Fruit fly (Drosophila melanogaster) whole organism, embryonic: Measurements from ENCODE around the gene Wdr33.

Source experiments
- Ada2b ChIP-seq: fragments of 200-800 bp; sonication (Bioruptor generic); IDR thresholded peaks from 2 replicates; pipeline ENCODE4 v1.3.6; 2022; ENCODE audit warnings: missing biosample characterization, missing genetic modification characterization
- Aef1 ChIP-seq: fragments of 200-800 bp; sonication (Bioruptor generic); IDR thresholded peaks from 3 replicates; pipeline ENCODE4 v1.3.6; 2022; ENCODE audit warnings: missing biosample characterization, missing genetic modification characterization
- BtbVII ChIP-seq: fragments of 200-800 bp; sonication (Bioruptor generic); optimal IDR thresholded peaks from 3 replicates; lab custom pipeline; 2017; ENCODE audit warnings: missing biosample characterization, mild to moderate bottlenecking, missing genetic modification characterization
- CG10321 ChIP-seq: fragments of 200-800 bp; sonication (Bioruptor generic); IDR thresholded peaks from 2 replicates; pipeline ENCODE4 v1.3.6; 2022; ENCODE audit warnings: missing biosample characterization, missing genetic modification characterization
- CG10979 ChIP-seq: fragments of 200-800 bp; sonication (Bioruptor generic); optimal IDR thresholded peaks from 2 replicates; lab custom pipeline; 2018; ENCODE audit warnings: missing biosample characterization, mild to moderate bottlenecking, missing genetic modification characterization, moderate library complexity
- CG11504 ChIP-seq: fragments of 200-800 bp; sonication (Bioruptor generic); optimal IDR thresholded peaks from 3 replicates; lab custom pipeline; 2019; ENCODE audit warnings: missing biosample characterization, mild to moderate bottlenecking, missing genetic modification characterization, moderate library complexity
- CG12659 ChIP-seq: fragments of 200-800 bp; sonication (Bioruptor generic); optimal IDR thresholded peaks from 3 replicates; lab custom pipeline; 2017; ENCODE audit warnings: mild to moderate bottlenecking, missing biosample characterization, missing genetic modification reagents, missing genetic modification characterization
- CG12744 ChIP-seq: fragments of 200-800 bp; sonication (Bioruptor generic); optimal IDR thresholded peaks from 2 replicates; lab custom pipeline; 2016; ENCODE audit warnings: missing biosample characterization, missing genetic modification characterization
- CG13296 ChIP-seq: fragments of 200-800 bp; sonication (Bioruptor generic); optimal IDR thresholded peaks from 3 replicates; lab custom pipeline; 2018; ENCODE audit warnings: missing biosample characterization, mild to moderate bottlenecking, missing genetic modification characterization
- CG13424 ChIP-seq: fragments of 200-800 bp; sonication (Bioruptor generic); optimal IDR thresholded peaks from 2 replicates; lab custom pipeline; 2019; ENCODE audit warnings: missing biosample characterization, mild to moderate bottlenecking, missing genetic modification characterization, moderate library complexity
- CG14965 ChIP-seq: fragments of 200-800 bp; sonication (Bioruptor generic); optimal IDR thresholded peaks from 2 replicates; lab custom pipeline; 2016; ENCODE audit warnings: missing biosample characterization, missing genetic modification characterization, borderline replicate concordance
- CG17385 ChIP-seq: fragments of 200-800 bp; sonication (Bioruptor generic); optimal IDR thresholded peaks from 3 replicates; lab custom pipeline; 2018; ENCODE audit warnings: missing biosample characterization, mild to moderate bottlenecking, missing genetic modification characterization
- CG18011 ChIP-seq: fragments of 200-800 bp; sonication (Bioruptor generic); optimal IDR thresholded peaks from 2 replicates; lab custom pipeline; 2017; ENCODE audit warnings: missing biosample characterization, missing genetic modification characterization, mild to moderate bottlenecking, moderate library complexity, missing genotype
- CG1832 ChIP-seq: fragments of 200-800 bp; sonication (Bioruptor generic); optimal IDR thresholded peaks from 2 replicates; lab custom pipeline; 2017; ENCODE audit warnings: missing biosample characterization, mild to moderate bottlenecking, missing genetic modification characterization, inconsistent platforms
- CG18764 ChIP-seq: fragments of 200-800 bp; sonication (Bioruptor generic); optimal IDR thresholded peaks from 3 replicates; lab custom pipeline; 2016; ENCODE audit warnings: missing biosample characterization, missing genetic modification characterization
- CG33213 ChIP-seq: fragments of 200-800 bp; sonication (Bioruptor generic); optimal IDR thresholded peaks from 3 replicates; lab custom pipeline; 2016; ENCODE audit warnings: missing biosample characterization, missing genetic modification characterization
- CG4282 ChIP-seq: fragments of 200-800 bp; sonication (Bioruptor generic); optimal IDR thresholded peaks from 2 replicates; lab custom pipeline; 2016; ENCODE audit warnings: missing biosample characterization, missing genetic modification characterization
- CG4820 ChIP-seq: fragments of 200-800 bp; sonication (Bioruptor generic); optimal IDR thresholded peaks from 3 replicates; lab custom pipeline; 2016; ENCODE audit warnings: missing biosample characterization, missing genetic modification characterization
- CG6254 ChIP-seq: fragments of 200-800 bp; sonication (Bioruptor generic); optimal IDR thresholded peaks from 3 replicates; lab custom pipeline; 2017; ENCODE audit warnings: mild to moderate bottlenecking, missing biosample characterization, missing genetic modification reagents, missing genetic modification characterization
- CG6765 ChIP-seq: fragments of 200-800 bp; sonication (Bioruptor generic); optimal IDR thresholded peaks from 3 replicates; lab custom pipeline; 2017; ENCODE audit warnings: missing biosample characterization, mild to moderate bottlenecking, missing genetic modification characterization
- CG7271 ChIP-seq: fragments of 200-800 bp; sonication (Bioruptor generic); optimal IDR thresholded peaks from 2 replicates; lab custom pipeline; 2018; ENCODE audit warnings: missing biosample characterization, mild to moderate bottlenecking, missing genetic modification characterization, moderate library complexity
- CG8089 ChIP-seq: fragments of 200-800 bp; sonication (Bioruptor generic); optimal IDR thresholded peaks from 3 replicates; lab custom pipeline; 2016; ENCODE audit warnings: missing biosample characterization, missing genetic modification characterization
- CG8765 ChIP-seq: fragments of 200-800 bp; sonication (Bioruptor generic); IDR thresholded peaks from 2 replicates; pipeline ENCODE4 v1.3.6; 2022; ENCODE audit warnings: missing biosample characterization, missing genetic modification characterization
- CG9932 ChIP-seq: fragments of 200-800 bp; sonication (Bioruptor generic); IDR thresholded peaks from 2 replicates; pipeline ENCODE4 v1.3.6; 2022; ENCODE audit warnings: missing biosample characterization, missing genetic modification characterization
- Dfd ChIP-seq, 2 experiments: fragments of >200 bp; optimal IDR thresholded peaks; 2 replicates each; lab custom pipeline; 2017; ENCODE audit warnings: missing biosample characterization in 2 of 2, missing genetic modification characterization in 2 of 2
- Elba2 ChIP-seq: fragments of 200-800 bp; sonication (Bioruptor generic); optimal IDR thresholded peaks from 3 replicates; lab custom pipeline; 2016; ENCODE audit warnings: missing biosample characterization, missing genetic modification characterization
- Ets97D ChIP-seq: fragments of 200-800 bp; sonication (Bioruptor generic); optimal IDR thresholded peaks from 3 replicates; lab custom pipeline; 2016; ENCODE audit warnings: missing biosample characterization, missing genetic modification characterization
- Hand ChIP-seq: fragments of 200-800 bp; sonication (Bioruptor generic); optimal IDR thresholded peaks from 2 replicates; lab custom pipeline; 2017; ENCODE audit warnings: mild to moderate bottlenecking, missing biosample characterization, missing genetic modification reagents, missing genetic modification characterization
- Hr39 ChIP-seq: fragments of >200 bp; optimal IDR thresholded peaks from 2 replicates; lab custom pipeline; 2017
- Kr ChIP-seq: fragments of 200-800 bp; sonication (Bioruptor generic); optimal IDR thresholded peaks from 2 replicates; lab custom pipeline; 2017; ENCODE audit warnings: missing biosample characterization, mild to moderate bottlenecking, missing genetic modification characterization
- MBD-R2 ChIP-seq: fragments of 200-800 bp; sonication (Bioruptor generic); IDR thresholded peaks from 2 replicates; pipeline ENCODE4 v1.3.6; 2022; ENCODE audit warnings: missing biosample characterization, missing genetic modification characterization
- Myb ChIP-seq: fragments of 200-800 bp; sonication (Bioruptor generic); optimal IDR thresholded peaks from 2 replicates; lab custom pipeline; 2016; ENCODE audit warnings: missing biosample characterization, missing genetic modification characterization
- Oaz ChIP-seq: fragments of 200-800 bp; sonication (Bioruptor generic); IDR thresholded peaks from 2 replicates; pipeline ENCODE4 v1.3.6; 2022; ENCODE audit warnings: missing biosample characterization, missing genetic modification characterization
- Poxn ChIP-seq: fragments of 200-800 bp; sonication (Bioruptor generic); IDR thresholded peaks from 2 replicates; pipeline ENCODE4 v1.3.6; 2022; ENCODE audit warnings: missing biosample characterization, missing genetic modification characterization
- al ChIP-seq: fragments of 200-800 bp; sonication (Bioruptor generic); IDR thresholded peaks from 2 replicates; pipeline ENCODE4 v1.3.6; 2022; ENCODE audit warnings: missing biosample characterization, missing genetic modification characterization
- caup ChIP-seq: fragments of 200-800 bp; sonication (Bioruptor generic); optimal IDR thresholded peaks from 3 replicates; lab custom pipeline; 2017; ENCODE audit warnings: missing biosample characterization, mild to moderate bottlenecking, missing genetic modification characterization, moderate library complexity; ENCODE audit not compliant: severe bottlenecking
- chn ChIP-seq: fragments of 200-800 bp; sonication (Bioruptor generic); optimal IDR thresholded peaks from 2 replicates; lab custom pipeline; 2016; ENCODE audit warnings: missing biosample characterization, missing genetic modification characterization
- en ChIP-seq: fragments of 200-800 bp; sonication (Bioruptor generic); optimal IDR thresholded peaks from 2 replicates; lab custom pipeline; 2016; ENCODE audit warnings: missing biosample characterization, missing genetic modification characterization
- eve ChIP-seq, 2 experiments: fragments of >200 bp; optimal IDR thresholded peaks; 2 replicates each; lab custom pipeline; 2017; ENCODE audit warnings: missing biosample characterization in 2 of 2, missing genetic modification characterization in 2 of 2
- fd64A ChIP-seq: fragments of 200-800 bp; sonication (Bioruptor generic); optimal IDR thresholded peaks from 3 replicates; lab custom pipeline; 2018; ENCODE audit warnings: missing biosample characterization, mild to moderate bottlenecking, missing genetic modification characterization
- gfzf ChIP-seq: fragments of 200-800 bp; sonication (Bioruptor generic); optimal IDR thresholded peaks from 2 replicates; lab custom pipeline; 2016; ENCODE audit warnings: missing biosample characterization, mild to moderate bottlenecking, missing genetic modification characterization, moderate library complexity
- gt ChIP-seq: fragments of 200-800 bp; sonication (Bioruptor generic); IDR thresholded peaks from 2 replicates; pipeline ENCODE4 v1.3.6; 2022; ENCODE audit warnings: missing biosample characterization, missing genetic modification characterization
- her ChIP-seq: fragments of 200-800 bp; sonication (Bioruptor generic); optimal IDR thresholded peaks from 2 replicates; lab custom pipeline; 2016; ENCODE audit warnings: missing biosample characterization, missing genetic modification characterization
- ind ChIP-seq: fragments of 200-800 bp; sonication (Bioruptor generic); optimal IDR thresholded peaks from 3 replicates; lab custom pipeline; 2016; ENCODE audit warnings: missing biosample characterization, missing genetic modification characterization
- mld ChIP-seq: fragments of 200-800 bp; sonication (Bioruptor generic); IDR thresholded peaks from 3 replicates; pipeline ENCODE4 v1.3.6; 2022; ENCODE audit warnings: missing biosample characterization, missing genetic modification characterization; ENCODE audit not compliant: partially characterized antibody
- slou ChIP-seq: fragments of 200-800 bp; sonication (Bioruptor generic); optimal IDR thresholded peaks from 3 replicates; lab custom pipeline; 2016; ENCODE audit warnings: missing biosample characterization, missing genetic modification characterization
- tll ChIP-seq, 2 experiments: fragments of 200-800 bp in 1 of 2; fragments of >200 bp in 1 of 2; sonication (Bioruptor generic) in 1 of 2; optimal IDR thresholded peaks; 2 replicates each; lab custom pipeline; 2017 to 2019; ENCODE audit warnings: missing biosample characterization in 2 of 2, missing genetic modification characterization in 2 of 2, mild to moderate bottlenecking in 1 of 2, moderate library complexity in 1 of 2
- unc-4 ChIP-seq: fragments of 200-800 bp; sonication (Bioruptor generic); IDR thresholded peaks from 2 replicates; pipeline ENCODE4 v1.3.6; 2022; ENCODE audit warnings: missing biosample characterization, missing genetic modification characterization; ENCODE audit not compliant: partially characterized antibody
- wor ChIP-seq: fragments of 200-800 bp; sonication (Bioruptor generic); IDR thresholded peaks from 2 replicates; pipeline ENCODE4 v1.3.6; 2022; ENCODE audit warnings: missing biosample characterization, missing genetic modification characterization
- z ChIP-seq: fragments of 200-800 bp; sonication (Bioruptor generic); IDR thresholded peaks from 3 replicates; pipeline ENCODE4 v1.3.6; 2022; ENCODE audit warnings: missing biosample characterization, missing genetic modification characterization

Gene Wdr33

DNA sequence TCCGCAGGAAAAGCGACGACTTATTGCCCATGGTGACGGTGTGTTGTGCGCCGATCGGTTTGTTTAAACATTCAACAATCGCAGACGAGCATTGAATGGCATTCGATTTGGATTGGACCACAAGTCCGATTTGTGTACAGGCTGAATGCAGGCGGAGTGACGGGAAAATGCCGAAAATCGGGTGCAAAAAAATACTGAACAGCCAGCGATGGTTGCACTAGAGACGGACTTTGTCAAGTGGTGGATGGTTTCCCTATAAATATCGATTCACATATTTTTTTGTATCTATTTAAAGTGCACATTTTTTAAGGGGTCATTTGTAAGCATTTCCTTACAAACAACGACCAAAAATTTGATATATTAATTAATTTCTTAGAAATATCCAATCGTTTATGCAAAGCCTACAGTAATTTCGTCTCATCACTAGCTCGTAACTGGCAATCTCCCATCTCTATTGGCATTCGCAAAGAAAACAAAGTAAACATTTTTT is 5.7 kb upstream of the Wdr33 start, which contains the start of the genes elm and MED27 (continued):
- TF ChIP-seq Oaz (GFP tag; lab: Robert Waterston, UW) = peak; percentile 84
- TF ChIP-seq CG13424 (tag; lab: Kevin White, UChicago) = peak; percentile 95
- TF ChIP-seq slou (GFP tag; lab: Kevin White, UChicago) = peak; percentile 93
- peak; percentile 89 for TF ChIP-seq CG11504
- peak; percentile 86 for TF ChIP-seq CG10979 (tag; lab: Kevin White, UChicago)
- TF ChIP-seq CG7271 = peak; percentile 83
- TF ChIP-seq ind (GFP tag; lab: Kevin White, UChicago) = peak; percentile 95
- peak; percentile 95 for TF ChIP-seq unc-4 (GFP tag; lab: Robert Waterston, UW)
- peak; percentile 72 for TF ChIP-seq mld (GFP tag; lab: Robert Waterston, UW)
- TF ChIP-seq CG12744 = peak; percentile 86
- TF ChIP-seq CG13296 = peak; percentile 81
- peak; percentile 87 for TF ChIP-seq CG18764
- peak; percentile 95 for TF ChIP-seq MBD-R2 (GFP tag; lab: Robert Waterston, UW)
- TF ChIP-seq CG17385 = peak; percentile 80
- peak; percentile 8 for TF ChIP-seq Hand
- peak; percentile 74 for TF ChIP-seq en (GFP tag; lab: Kevin White, UChicago)
- peak; percentile 84 for TF ChIP-seq CG18011
- peak; percentile 69; the same call in 1 of the 2 replicates for TF ChIP-seq Poxn (GFP tag; lab: Robert Waterston, UW)
- TF ChIP-seq CG14965 (GFP tag; lab: Kevin White, UChicago) = peak; percentile 25
- TF ChIP-seq z (GFP tag; lab: Robert Waterston, UW) = no peak; the same call in 2 of the 3 replicates
- peak in 1 of 2 experiments; percentile 59 for TF ChIP-seq Dfd (GFP tag; optimal IDR thresholded peaks at IDR 0.05; lab: Kevin White, UChicago)
- TF ChIP-seq fd64A = no peak
- TF ChIP-seq chn (GFP tag; lab: Kevin White, UChicago) = peak; percentile 95
- TF ChIP-seq al (GFP tag; lab: Robert Waterston, UW) = peak; percentile 94
- TF ChIP-seq Aef1 (GFP tag; lab: Robert Waterston, UW) = peak; percentile 95
- TF ChIP-seq Elba2 (GFP tag; lab: Kevin White, UChicago) = peak; percentile 79
- TF ChIP-seq CG4282 = peak; percentile 86
- peak; percentile 53 for TF ChIP-seq CG6254 (GFP tag; lab: Kevin White, UChicago)
- TF ChIP-seq caup (GFP tag; lab: Kevin White, UChicago) = peak; percentile 87
- peak; percentile 94 for TF ChIP-seq CG33213 (GFP tag; lab: Kevin White, UChicago)
- peak; percentile 92 for TF ChIP-seq Ada2b (GFP tag; lab: Robert Waterston, UW)
- peak; percentile 41 to 83 for TF ChIP-seq tll (GFP tag; optimal IDR thresholded peaks at IDR 0.05; lab: Kevin White, UChicago)
- TF ChIP-seq eve (GFP tag; optimal IDR thresholded peaks at IDR 0.05; lab: Kevin White, UChicago) = peak in 1 of 2 experiments; percentile 66
- TF ChIP-seq gfzf (GFP tag; lab: Kevin White, UChicago) = peak; percentile 89
- peak; percentile 92 for TF ChIP-seq CG8765
- peak; percentile 91 for TF ChIP-seq Ets97D (GFP tag; lab: Kevin White, UChicago)
- peak; percentile 85 for TF ChIP-seq gt (GFP tag; lab: Robert Waterston, UW)
- peak; percentile 64 for TF ChIP-seq CG6765 (GFP tag; lab: Kevin White, UChicago)
- no peak for TF ChIP-seq CG1832
- TF ChIP-seq Kr (GFP tag; lab: Kevin White, UChicago) = no peak
- TF ChIP-seq Hr39 (lab: Kevin White, UChicago) = no peak
- peak; percentile 73 for TF ChIP-seq her (GFP tag; lab: Kevin White, UChicago)
- peak; percentile 98 for TF ChIP-seq CG9932 (GFP tag; lab: Robert Waterston, UW)
- peak; percentile 97 for TF ChIP-seq CG12659 (GFP tag; lab: Kevin White, UChicago)
- TF ChIP-seq CG8089 (GFP tag; lab: Kevin White, UChicago) = peak; percentile 83
- peak; percentile 48; the same call in 1 of the 2 replicates for TF ChIP-seq CG10321 (GFP tag; lab: Robert Waterston, UW)
- TF ChIP-seq wor (GFP tag; lab: Robert Waterston, UW) = peak; percentile 89
- TF ChIP-seq Myb (GFP tag; lab: Kevin White, UChicago) = peak; percentile 83
- TF ChIP-seq BtbVII (GFP tag; lab: Kevin White, UChicago) = peak; percentile 81
- peak; percentile 91 for TF ChIP-seq CG4820 (GFP tag; lab: Kevin White, UChicago)
